Fruit fly (Drosophila melanogaster): ENCODE measurements around the gene CG5866.

Gene CG5866

dm6 chr3R:17402434-17402833, 13.1 kb upstream of the CG5866 start, which contains the start of gene Sur-8 (continued):
- TF ChIP-seq Hr4 (GFP tag; optimal IDR thresholded peaks at IDR 0.05), result peak; percentile 31
- no peak for TF ChIP-seq CG16779 (tag; optimal IDR thresholded peaks at IDR 0.05)
- TF ChIP-seq CG10631 (GFP tag; optimal IDR thresholded peaks at IDR 0.05), result peak; percentile 7
- TF ChIP-seq Sox102F (GFP tag; optimal IDR thresholded peaks at IDR 0.05), result peak; percentile 1
- TF ChIP-seq spab (GFP tag; optimal IDR thresholded peaks at IDR 0.05), result no peak

- no peak for TF ChIP-seq CG11902 (GFP tag; optimal IDR thresholded peaks at IDR 0.05)
- TF ChIP-seq CG6808 (GFP tag; optimal IDR thresholded peaks at IDR 0.05), result no peak
- TF ChIP-seq CG6163 (GFP tag; IDR thresholded peaks at IDR 0.05), result no peak
- TF ChIP-seq dac (GFP tag; optimal IDR thresholded peaks at IDR 0.05), result no peak
- no peak for TF ChIP-seq Met (GFP tag; optimal IDR thresholded peaks at IDR 0.05)
- no peak for TF ChIP-seq CG3032 (tag; optimal IDR thresholded peaks at IDR 0.05)
- TF ChIP-seq Blimp-1 (GFP tag; optimal IDR thresholded peaks at IDR 0.05), result no peak
- TF ChIP-seq topi (GFP tag; optimal IDR thresholded peaks at IDR 0.05), result no peak
- no peak for TF ChIP-seq net (GFP tag; optimal IDR thresholded peaks at IDR 0.05)
- TF ChIP-seq CG8319 (GFP tag; optimal IDR thresholded peaks at IDR 0.05), result no peak
- no peak for TF ChIP-seq Sox102F (GFP tag; optimal IDR thresholded peaks at IDR 0.05)
- TF ChIP-seq Smox (GFP tag; optimal IDR thresholded peaks at IDR 0.05), result no peak
- no peak for TF ChIP-seq Eip93F (GFP tag; optimal IDR thresholded peaks at IDR 0.05)
- no peak for TF ChIP-seq acj6 (GFP tag; optimal IDR thresholded peaks at IDR 0.05)
- no peak for TF ChIP-seq pdm3 (GFP tag; optimal IDR thresholded peaks at IDR 0.05)
- no peak for TF ChIP-seq CG8632 (GFP tag; optimal IDR thresholded peaks at IDR 0.05)
- TF ChIP-seq Hr38 (GFP tag; optimal IDR thresholded peaks at IDR 0.05), result no peak
- TF ChIP-seq CG1621 (tag; optimal IDR thresholded peaks at IDR 0.05), result no peak
- no peak for TF ChIP-seq Sox14 (GFP tag; optimal IDR thresholded peaks at IDR 0.05)
- TF ChIP-seq dsx (GFP tag; optimal IDR thresholded peaks at IDR 0.05; ENCODE audit: poor library complexity, severe bottlenecking), result no peak
These were observed 12.4 kb upstream of the CG5866 start, which contains the start of gene CG34279 for dm6 chr3R:17403188-17403587. CG34279 (minus strand) TSS chr3R:17403288.

dm6 chr3R:17403618-17404017, 11.9 kb upstream of the CG5866 start, which contains the start of gene CG34280:
CG34280 (minus strand) TSS chr3R:17403718.
- no peak for TF ChIP-seq CG34406 (GFP tag; optimal IDR thresholded peaks at IDR 0.05)
- peak; percentile 48 for TF ChIP-seq Sox14 (GFP tag; optimal IDR thresholded peaks at IDR 0.05)

- no peak for TF ChIP-seq CG11762 (GFP tag; optimal IDR thresholded peaks at IDR 0.05; ENCODE audit: insufficient read depth)
- TF ChIP-seq CG4318 (GFP tag; optimal IDR thresholded peaks at IDR 0.05), result no peak
- no peak for TF ChIP-seq CG9139 (GFP tag; optimal IDR thresholded peaks at IDR 0.05)
- TF ChIP-seq vri (GFP tag; optimal IDR thresholded peaks at IDR 0.05), result peak; percentile 47
- no peak for TF ChIP-seq CG16779 (tag; optimal IDR thresholded peaks at IDR 0.05)
- TF ChIP-seq achi (GFP tag; optimal IDR thresholded peaks at IDR 0.05), result no peak
- TF ChIP-seq fkh (GFP tag; optimal IDR thresholded peaks at IDR 0.05), result peak; percentile 29
These were observed 11.4 kb upstream of the CG5866 start for dm6 chr3R:17404155-17404554.

- TF ChIP-seq dac (GFP tag; optimal IDR thresholded peaks at IDR 0.05) (no peak), fd85E (GFP tag; optimal IDR thresholded peaks at IDR 0.05) (no peak), CG7368 (GFP tag; optimal IDR thresholded peaks at IDR 0.05) (no peak), dsx (GFP tag; optimal IDR thresholded peaks at IDR 0.05; ENCODE audit: poor library complexity, severe bottlenecking) (no peak), Sox15 (GFP tag; optimal IDR thresholded peaks at IDR 0.05) (no peak), CG6854 (GFP tag; optimal IDR thresholded peaks at IDR 0.05) (no peak), Hr38 (GFP tag; optimal IDR thresholded peaks at IDR 0.05) (no peak), Sox102F (GFP tag; optimal IDR thresholded peaks at IDR 0.05) (no peak), CG11294 (GFP tag; IDR thresholded peaks at IDR 0.05) (no peak), pdm3 (GFP tag; optimal IDR thresholded peaks at IDR 0.05) (no peak), Gug (GFP tag; IDR thresholded peaks at IDR 0.05) (no peak), Hr39 (GFP tag; optimal IDR thresholded peaks at IDR 0.05) (no peak), esn (GFP tag; optimal IDR thresholded peaks at IDR 0.05) (no peak), acj6 (GFP tag; optimal IDR thresholded peaks at IDR 0.05) (no peak), salr (GFP tag; optimal IDR thresholded peaks at IDR 0.05) (no peak), Sox14 (GFP tag; optimal IDR thresholded peaks at IDR 0.05) (no peak)
These were observed 10.5 kb upstream of the CG5866 start, which contains the start of gene CG42823 for dm6 chr3R:17405009-17405408. CG42823 (minus strand) TSS chr3R:17405109.
